Worm (Caenorhabditis elegans): Measurements from ENCODE around the gene pmp-2.

The pmp-2 gene

DNA sequence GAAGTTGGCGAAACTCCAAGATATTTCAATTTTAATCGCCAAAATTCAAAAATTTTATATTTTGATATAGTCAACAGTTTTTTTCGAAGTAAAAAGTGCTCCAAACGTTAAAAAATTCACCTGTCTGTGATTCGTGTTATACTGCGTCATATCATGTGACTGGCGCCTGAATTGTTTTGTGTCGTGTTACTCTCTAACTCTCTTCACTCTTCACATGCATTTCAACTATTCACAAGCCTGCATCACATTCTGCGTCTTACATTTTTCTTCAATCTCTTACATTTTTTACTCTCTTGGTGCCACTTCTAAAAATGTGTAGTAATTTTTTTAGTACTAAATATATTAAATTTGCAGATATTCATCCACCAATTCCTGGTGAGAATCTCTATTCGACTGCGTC is 40.8 kb upstream of the pmp-2 start, which contains the start of gene flcn-1 (continued):
- TF ChIP-seq mdl-1 (tag; optimal IDR thresholded peaks at IDR 0.05), result no peak
- peak; percentile 52 for TF ChIP-seq nhr-85 (tag)
- no peak for TF ChIP-seq C16A3.4 (tag; optimal IDR thresholded peaks at IDR 0.05)
- TF ChIP-seq isw-1 (GFP tag; IDR thresholded peaks at IDR 0.05), result no peak
- no peak for TF ChIP-seq unc-86 (tag; optimal IDR thresholded peaks at IDR 0.05)
- no peak for TF ChIP-seq pqm-1 (tag; optimal IDR thresholded peaks at IDR 0.05)
- TF ChIP-seq nhr-11 (tag; optimal IDR thresholded peaks at IDR 0.05), result no peak
- TF ChIP-seq pag-3 (tag; optimal IDR thresholded peaks at IDR 0.05; ENCODE audit: borderline replicate concordance, insufficient read depth), result no peak
- TF ChIP-seq nhr-71 (tag; optimal IDR thresholded peaks at IDR 0.05), result peak; percentile 78
- TF ChIP-seq fkh-10 (GFP tag; optimal IDR thresholded peaks at IDR 0.05), result no peak
- TF ChIP-seq ceh-88 (GFP tag; IDR thresholded peaks at IDR 0.05), result no peak
- no peak for TF ChIP-seq ceh-63 (GFP tag; optimal IDR thresholded peaks at IDR 0.05)
- TF ChIP-seq aha-1 (tag; optimal IDR thresholded peaks at IDR 0.05), result no peak
- TF ChIP-seq snu-23 (GFP tag; optimal IDR thresholded peaks at IDR 0.05), result peak; percentile 74
- no peak for TF ChIP-seq alr-1 (tag; optimal IDR thresholded peaks at IDR 0.05; ENCODE audit: borderline replicate concordance)
- no peak for TF ChIP-seq lin-15B (tag; optimal IDR thresholded peaks at IDR 0.05)
- TF ChIP-seq ceh-90 (tag; optimal IDR thresholded peaks at IDR 0.05), result no peak
- TF ChIP-seq C04F5.9 (tag; optimal IDR thresholded peaks at IDR 0.05), result peak; percentile 68
- peak; percentile 15 for TF ChIP-seq fos-1 (tag; optimal IDR thresholded peaks at IDR 0.05)
- TF ChIP-seq nhr-76 (tag; optimal IDR thresholded peaks at IDR 0.05), result no peak
- no peak for TF ChIP-seq unc-30 (tag; optimal IDR thresholded peaks at IDR 0.05)
- TF ChIP-seq fkh-8 (tag; optimal IDR thresholded peaks at IDR 0.05), result peak; percentile 81
- peak; percentile 76 for TF ChIP-seq mep-1 (tag; optimal IDR thresholded peaks at IDR 0.05)
- TF ChIP-seq ceh-8 (GFP tag; optimal IDR thresholded peaks at IDR 0.05), result no peak
- TF ChIP-seq blmp-1 (tag; optimal IDR thresholded peaks at IDR 0.05), result peak; percentile 23
- peak; percentile 7 for TF ChIP-seq dsc-1 (tag; optimal IDR thresholded peaks at IDR 0.05)
- no peak for TF ChIP-seq sup-37 (GFP tag; optimal IDR thresholded peaks at IDR 0.05)
- no peak for TF ChIP-seq mef-2 (tag; optimal IDR thresholded peaks at IDR 0.05)
- no peak for TF ChIP-seq ztf-11 (tag; optimal IDR thresholded peaks at IDR 0.05)
- peak; percentile 55 to 60 for TF ChIP-seq lin-35 (GFP tag; optimal IDR thresholded peaks at IDR 0.05)
- peak; percentile 42 to 50 for TF ChIP-seq efl-1 (optimal IDR thresholded peaks at IDR 0.05)
- peak in 1 of 2 experiments; percentile 30 for TF ChIP-seq efl-1 (GFP tag; optimal IDR thresholded peaks at IDR 0.05 in 1 of 2)
- TF ChIP-seq zip-4 (GFP tag; optimal IDR thresholded peaks at IDR 0.05), result no peak
- no peak for TF ChIP-seq nhr-28 (tag; optimal IDR thresholded peaks at IDR 0.05)
- peak; percentile 17 for TF ChIP-seq sox-4 (tag; optimal IDR thresholded peaks at IDR 0.05)
- peak; percentile 41 for TF ChIP-seq elt-2 (tag; optimal IDR thresholded peaks at IDR 0.05)
- TF ChIP-seq lin-13 (GFP tag; optimal IDR thresholded peaks at IDR 0.05), result peak; percentile 29
- peak; percentile 50 for TF ChIP-seq egl-13 (tag; optimal IDR thresholded peaks at IDR 0.05)
- TF ChIP-seq hlh-17 (GFP tag; optimal IDR thresholded peaks at IDR 0.05; ENCODE audit: borderline replicate concordance), result no peak
- no peak for TF ChIP-seq jun-1 (tag; optimal IDR thresholded peaks at IDR 0.05)
- no peak for TF ChIP-seq aly-2 (tag; optimal IDR thresholded peaks at IDR 0.05)
- TF ChIP-seq fkh-4 (tag; optimal IDR thresholded peaks at IDR 0.05; ENCODE audit: borderline replicate concordance), result no peak
- TF ChIP-seq ama-1 (optimal IDR thresholded peaks at IDR 0.05), result no peak
- TF ChIP-seq ceh-82 (tag; optimal IDR thresholded peaks at IDR 0.05), result peak in 1 of 3 experiments; percentile 10
- TF ChIP-seq F16B12.6 (tag; optimal IDR thresholded peaks at IDR 0.05), result no peak
- TF ChIP-seq sptf-1 (tag; optimal IDR thresholded peaks at IDR 0.05), result no peak
- TF ChIP-seq Y116A8C.19 (tag; optimal IDR thresholded peaks at IDR 0.05; ENCODE audit: borderline replicate concordance), result no peak
- peak; percentile 40 for TF ChIP-seq rnt-1 (tag; optimal IDR thresholded peaks at IDR 0.05)
- peak; percentile 42 for TF ChIP-seq nhr-19 (GFP tag; conservative IDR thresholded peaks at IDR 0.05)
- TF ChIP-seq lin-39 (tag; optimal IDR thresholded peaks at IDR 0.05), result peak; percentile 6
- no peak for TF ChIP-seq unc-98 (GFP tag; IDR thresholded peaks at IDR 0.05)
- peak; percentile 35 to 67 for TF ChIP-seq lsy-2 (tag; optimal IDR thresholded peaks at IDR 0.05)
- TF ChIP-seq xbp-1 (tag; optimal IDR thresholded peaks at IDR 0.05), result peak; percentile 49
- peak; percentile 64 for TF ChIP-seq nhr-20 (tag; optimal IDR thresholded peaks at IDR 0.05)
- TF ChIP-seq nhr-237 (tag; optimal IDR thresholded peaks at IDR 0.05), result no peak
